Fruit fly (Drosophila melanogaster) whole organism, embryonic: Measurements from ENCODE around the gene CG13021.

Experiments used
- Abd-B ChIP-seq: fragments of 200-800 bp; sonication (Bioruptor generic); optimal IDR thresholded peaks from 2 replicates; lab custom pipeline; 2018; ENCODE audit warnings: missing biosample characterization, mild to moderate bottlenecking, missing genetic modification characterization, moderate library complexity
- B-H2 ChIP-seq: fragments of 200-800 bp; sonication (Bioruptor generic); optimal IDR thresholded peaks from 2 replicates; lab custom pipeline; 2018; ENCODE audit warnings: missing biosample characterization, mild to moderate bottlenecking, missing genetic modification characterization
- Bdp1 ChIP-seq: fragments of 200-800 bp; sonication (Bioruptor generic); optimal IDR thresholded peaks from 3 replicates; lab custom pipeline; 2016; ENCODE audit warnings: missing biosample characterization, missing genetic modification characterization
- CG10321 ChIP-seq: fragments of 200-800 bp; sonication (Bioruptor generic); IDR thresholded peaks from 2 replicates; pipeline ENCODE4 v1.3.6; 2022; ENCODE audit warnings: missing biosample characterization, missing genetic modification characterization
- CG11085 ChIP-seq: fragments of 200-800 bp; sonication (Bioruptor generic); IDR thresholded peaks from 2 replicates; pipeline ENCODE4 v1.3.6; 2022; ENCODE audit warnings: missing biosample characterization, missing genetic modification characterization
- CG11093 ChIP-seq: fragments of 200-800 bp; sonication (Bioruptor generic); IDR thresholded peaks from 3 replicates; pipeline ENCODE4 v1.3.6; 2022; ENCODE audit warnings: missing biosample characterization, missing genetic modification characterization
- CG12236 ChIP-seq: fragments of 200-800 bp; sonication (Bioruptor generic); optimal IDR thresholded peaks from 2 replicates; lab custom pipeline; 2016; ENCODE audit warnings: missing biosample characterization, missing genetic modification characterization
- CG13287 ChIP-seq: fragments of 200-800 bp; sonication (Bioruptor generic); IDR thresholded peaks from 2 replicates; pipeline ENCODE4 v1.3.6; 2022; ENCODE audit warnings: missing biosample characterization, missing genetic modification characterization; ENCODE audit not compliant: partially characterized antibody
- CG15601 ChIP-seq: fragments of 200-800 bp; sonication (Bioruptor generic); optimal IDR thresholded peaks from 3 replicates; lab custom pipeline; 2019; ENCODE audit warnings: missing biosample characterization, mild to moderate bottlenecking, missing genetic modification characterization, moderate library complexity
- CG16815 ChIP-seq: fragments of 200-800 bp; sonication (Bioruptor generic); optimal IDR thresholded peaks from 3 replicates; lab custom pipeline; 2017; ENCODE audit warnings: missing biosample characterization, mild to moderate bottlenecking, missing genetic modification characterization
- CG17385 ChIP-seq: fragments of 200-800 bp; sonication (Bioruptor generic); optimal IDR thresholded peaks from 3 replicates; lab custom pipeline; 2018; ENCODE audit warnings: missing biosample characterization, mild to moderate bottlenecking, missing genetic modification characterization
- CG18011 ChIP-seq: fragments of 200-800 bp; sonication (Bioruptor generic); optimal IDR thresholded peaks from 2 replicates; lab custom pipeline; 2017; ENCODE audit warnings: missing biosample characterization, missing genetic modification characterization, mild to moderate bottlenecking, moderate library complexity, missing genotype
- CG18619 ChIP-seq: fragments of 200-800 bp; sonication (Bioruptor generic); optimal IDR thresholded peaks from 3 replicates; lab custom pipeline; 2017; ENCODE audit warnings: missing biosample characterization, mild to moderate bottlenecking, missing genetic modification characterization
- CG2712 ChIP-seq: fragments of 200-800 bp; optimal IDR thresholded peaks from 3 replicates; lab custom pipeline; 2019; ENCODE audit warnings: missing biosample characterization, mild to moderate bottlenecking, missing genetic modification characterization, moderate library complexity
- CG30403 ChIP-seq: fragments of 200-800 bp; sonication (Bioruptor generic); optimal IDR thresholded peaks from 3 replicates; lab custom pipeline; 2016; ENCODE audit warnings: missing biosample characterization, missing genetic modification characterization
- CG30431 ChIP-seq: fragments of 200-800 bp; sonication (Bioruptor generic); optimal IDR thresholded peaks from 2 replicates; lab custom pipeline; 2017; ENCODE audit warnings: missing biosample characterization, missing genetic modification characterization
- CG31224 ChIP-seq: fragments of 200-800 bp; sonication (Bioruptor generic); IDR thresholded peaks from 2 replicates; pipeline ENCODE4 v1.3.6; 2022; ENCODE audit warnings: missing biosample characterization, missing genetic modification characterization
- CG34224 ChIP-seq: fragments of 200-800 bp; sonication (Bioruptor generic); IDR thresholded peaks from 3 replicates; pipeline ENCODE4 v1.3.6; 2022; ENCODE audit warnings: missing biosample characterization, missing genetic modification characterization; ENCODE audit not compliant: partially characterized antibody
- CG4282 ChIP-seq: fragments of 200-800 bp; sonication (Bioruptor generic); optimal IDR thresholded peaks from 2 replicates; lab custom pipeline; 2016; ENCODE audit warnings: missing biosample characterization, missing genetic modification characterization
- CG4617 ChIP-seq: fragments of 200-800 bp; sonication (Bioruptor generic); optimal IDR thresholded peaks from 3 replicates; lab custom pipeline; 2016; ENCODE audit warnings: missing biosample characterization, missing genetic modification characterization, borderline replicate concordance
- CG5953 ChIP-seq: fragments of 200-800 bp; sonication (Bioruptor generic); IDR thresholded peaks from 2 replicates; pipeline ENCODE4 v1.3.6; 2022; ENCODE audit warnings: missing biosample characterization, missing genetic modification characterization
- CG6765 ChIP-seq: fragments of 200-800 bp; sonication (Bioruptor generic); optimal IDR thresholded peaks from 3 replicates; lab custom pipeline; 2017; ENCODE audit warnings: missing biosample characterization, mild to moderate bottlenecking, missing genetic modification characterization
- CG8089 ChIP-seq: fragments of 200-800 bp; sonication (Bioruptor generic); optimal IDR thresholded peaks from 3 replicates; lab custom pipeline; 2016; ENCODE audit warnings: missing biosample characterization, missing genetic modification characterization
- CrebB ChIP-seq: fragments of 200-800 bp; sonication (Bioruptor generic); optimal IDR thresholded peaks from 3 replicates; lab custom pipeline; 2018; ENCODE audit warnings: missing biosample characterization, mild to moderate bottlenecking, missing genetic modification characterization
- Doc3 ChIP-seq: fragments of 200-800 bp; sonication (Bioruptor generic); IDR thresholded peaks from 3 replicates; pipeline ENCODE4 v1.3.6; 2022; ENCODE audit warnings: missing biosample characterization, missing genetic modification characterization; ENCODE audit not compliant: partially characterized antibody
- Ets65A ChIP-seq: fragments of 200-800 bp; sonication (Bioruptor generic); peaks from one replicate; lab custom pipeline; 2016; ENCODE audit warnings: missing biosample characterization, missing genetic modification characterization
- HLH3B ChIP-seq: fragments of 200-800 bp; sonication (Bioruptor generic); IDR thresholded peaks from 2 replicates; pipeline ENCODE4 v1.3.6; 2022; ENCODE audit warnings: missing biosample characterization, missing genetic modification characterization
- Hr39 ChIP-seq: fragments of >200 bp; optimal IDR thresholded peaks from 2 replicates; lab custom pipeline; 2017
- Jarid2 ChIP-seq: fragments of 200-800 bp; sonication (Bioruptor generic); optimal IDR thresholded peaks from 3 replicates; lab custom pipeline; 2017; ENCODE audit warnings: mild to moderate bottlenecking, missing biosample characterization, missing genetic modification reagents, missing genetic modification characterization
- Mad ChIP-seq: fragments of 200-800 bp; sonication (Bioruptor generic); optimal IDR thresholded peaks from 2 replicates; lab custom pipeline; 2016; ENCODE audit warnings: missing biosample characterization, missing genetic modification characterization
- Optix ChIP-seq: fragments of 200-800 bp; sonication (Bioruptor generic); IDR thresholded peaks from 3 replicates; pipeline ENCODE4 v1.3.6; 2022; ENCODE audit warnings: missing biosample characterization, missing genetic modification characterization
- Side ChIP-seq: fragments of 200-800 bp; sonication (Bioruptor generic); optimal IDR thresholded peaks from 2 replicates; lab custom pipeline; 2016; ENCODE audit warnings: missing biosample characterization, missing genetic modification characterization
- Ssrp ChIP-seq: fragments of 200-800 bp; sonication (Bioruptor generic); optimal IDR thresholded peaks from 2 replicates; lab custom pipeline; 2018; ENCODE audit warnings: missing biosample characterization, mild to moderate bottlenecking, missing genetic modification characterization, moderate library complexity
- Xbp1 ChIP-seq: fragments of 200-800 bp; sonication (Bioruptor generic); optimal IDR thresholded peaks from 3 replicates; lab custom pipeline; 2016; ENCODE audit warnings: missing biosample characterization, mild to moderate bottlenecking, missing genetic modification characterization
- bab2 ChIP-seq: fragments of 200-800 bp; sonication (Bioruptor generic); optimal IDR thresholded peaks from 2 replicates; lab custom pipeline; 2016; ENCODE audit warnings: missing biosample characterization, missing genetic modification characterization
- bowl ChIP-seq: fragments of 200-800 bp; sonication (Bioruptor generic); IDR thresholded peaks from 2 replicates; pipeline ENCODE4 v1.3.6; 2022; ENCODE audit warnings: missing biosample characterization, missing genetic modification characterization
- btn ChIP-seq: fragments of 200-800 bp; sonication (Bioruptor generic); optimal IDR thresholded peaks from 2 replicates; lab custom pipeline; 2016; ENCODE audit warnings: missing biosample characterization, missing genetic modification characterization
- dm ChIP-seq: fragments of 200-800 bp; sonication (Bioruptor generic); optimal IDR thresholded peaks from 3 replicates; lab custom pipeline; 2016; ENCODE audit warnings: missing biosample characterization, missing genetic modification characterization
- dysf ChIP-seq: fragments of 200-800 bp; sonication (Bioruptor generic); IDR thresholded peaks from 3 replicates; pipeline ENCODE4 v1.3.6; 2022; ENCODE audit warnings: missing biosample characterization, missing genetic modification characterization
- grau ChIP-seq: fragments of 200-800 bp; optimal IDR thresholded peaks from 3 replicates; lab custom pipeline; 2019; ENCODE audit warnings: missing biosample characterization, mild to moderate bottlenecking, missing genetic modification characterization, moderate library complexity
- jing ChIP-seq: fragments of 200-800 bp; sonication (Bioruptor generic); optimal IDR thresholded peaks from 2 replicates; lab custom pipeline; 2018; ENCODE audit warnings: missing biosample characterization, mild to moderate bottlenecking, missing genetic modification characterization
- nom ChIP-seq: fragments of 200-800 bp; sonication (Bioruptor generic); optimal IDR thresholded peaks from 2 replicates; lab custom pipeline; 2017; ENCODE audit warnings: missing biosample characterization, missing genetic modification characterization, mild to moderate bottlenecking, moderate library complexity, missing genetic modification reagents
- pb ChIP-seq: fragments of 200-800 bp; sonication (Bioruptor generic); optimal IDR thresholded peaks from 3 replicates; lab custom pipeline; 2016; ENCODE audit warnings: missing biosample characterization, missing genetic modification characterization
- slou ChIP-seq: fragments of 200-800 bp; sonication (Bioruptor generic); optimal IDR thresholded peaks from 3 replicates; lab custom pipeline; 2016; ENCODE audit warnings: missing biosample characterization, missing genetic modification characterization
- sob ChIP-seq: fragments of 200-800 bp; sonication (Bioruptor generic); IDR thresholded peaks from 2 replicates; pipeline ENCODE4 v1.3.6; 2022; ENCODE audit warnings: missing biosample characterization, missing genetic modification characterization
- stc ChIP-seq: fragments of 200-800 bp; sonication (Bioruptor generic); IDR thresholded peaks from 2 replicates; pipeline ENCODE4 v1.3.6; 2022; ENCODE audit warnings: missing biosample characterization, missing genetic modification characterization
- sug ChIP-seq: fragments of 200-800 bp; optimal IDR thresholded peaks from 2 replicates; lab custom pipeline; 2019; ENCODE audit warnings: missing biosample characterization, mild to moderate bottlenecking, missing genetic modification characterization, moderate library complexity
- toy ChIP-seq: fragments of 200-800 bp; sonication (Bioruptor generic); IDR thresholded peaks from 2 replicates; pipeline ENCODE4 v1.3.6; 2022; ENCODE audit warnings: missing biosample characterization, missing genetic modification characterization
- ttk ChIP-seq: fragments of 200-800 bp; sonication (Bioruptor generic); IDR thresholded peaks from 2 replicates; pipeline ENCODE4 v2.1.2; 2022; ENCODE audit warnings: missing biosample characterization, missing genetic modification characterization
- vfl ChIP-seq: fragments of 200-800 bp; sonication (Bioruptor generic); optimal IDR thresholded peaks from 2 replicates; lab custom pipeline; 2016; ENCODE audit warnings: missing biosample characterization, missing genetic modification characterization
- vvl ChIP-seq: fragments of 200-800 bp; sonication (Bioruptor generic); IDR thresholded peaks from 2 replicates; pipeline ENCODE4 v1.3.6; 2022; ENCODE audit warnings: missing biosample characterization, missing genetic modification characterization

The CG13021 gene

DNA sequence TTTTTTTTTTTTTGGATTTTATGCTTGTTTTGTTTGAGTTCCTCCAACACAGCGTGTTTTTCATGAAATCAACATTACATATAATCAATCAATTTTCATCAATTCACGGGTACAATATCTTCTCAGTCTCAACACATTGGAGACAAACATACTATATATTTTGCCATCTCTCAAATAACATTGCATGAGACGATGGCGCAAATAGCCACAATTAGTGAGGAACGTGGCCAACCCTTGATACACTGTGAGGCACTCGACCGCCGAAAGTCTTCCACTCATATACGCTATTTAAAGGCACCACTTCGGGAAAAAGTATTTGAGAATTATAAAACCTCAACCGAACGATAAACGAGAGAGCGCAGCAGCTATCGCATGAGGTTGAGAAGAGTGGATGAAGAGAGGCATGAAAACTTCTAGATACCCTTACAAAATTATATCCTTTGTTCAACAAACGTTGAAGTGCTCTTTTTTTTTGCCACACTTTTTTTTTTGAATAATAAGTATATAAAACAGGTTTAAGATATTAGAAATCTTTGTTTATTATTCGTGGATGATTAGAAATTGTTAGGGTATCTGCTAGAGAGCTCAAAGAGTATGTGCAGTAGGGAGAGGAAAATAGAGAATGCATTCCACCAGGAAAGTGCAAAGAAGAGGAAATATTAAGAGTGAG is 31.9 kb downstream of the CG13021 start (continued):
- TF ChIP-seq CG31224 (GFP tag; lab: Robert Waterston, UW) (no peak), CG30431 (peak; percentile 69), btn (GFP tag; lab: Kevin White, UChicago) (peak; percentile 53), Abd-B (peak; percentile 79), Mad (peak; percentile 60), B-H2 (no peak), Jarid2 (peak; percentile 37), CG34224 (GFP tag; lab: Robert Waterston, UW) (no peak), CrebB (peak; percentile 66), toy (GFP tag; lab: Robert Waterston, UW) (no peak), sug (no peak), Ets65A (GFP tag; lab: Kevin White, UChicago) (no peak), Ssrp (tag; lab: Kevin White, UChicago) (peak; percentile 90), vvl (GFP tag; lab: Robert Waterston, UW) (peak; percentile 92), vfl (peak; percentile 5), Doc3 (GFP tag; lab: Robert Waterston, UW) (no peak), dysf (GFP tag; lab: Robert Waterston, UW) (peak; percentile 78), Side (GFP tag; lab: Kevin White, UChicago) (no peak), slou (GFP tag; lab: Kevin White, UChicago) (no peak), CG15601 (peak; percentile 93), CG4617 (GFP tag; lab: Kevin White, UChicago) (peak; percentile 35), sob (peak; percentile 73), bab2 (GFP tag; lab: Kevin White, UChicago) (peak; percentile 67), CG18619 (peak; percentile 71), CG16815 (peak; percentile 71), CG13287 (GFP tag; lab: Robert Waterston, UW) (no peak), Xbp1 (GFP tag; lab: Kevin White, UChicago) (peak; percentile 86), ttk (peak; percentile 87), HLH3B (GFP tag; lab: Robert Waterston, UW) (peak; percentile 95), CG8089 (GFP tag; lab: Kevin White, UChicago) (peak; percentile 47), CG2712 (tag; lab: Kevin White, UChicago) (peak; percentile 93), grau (tag; lab: Kevin White, UChicago) (peak; percentile 84), Bdp1 (GFP tag; lab: Kevin White, UChicago) (peak; percentile 96), Optix (peak; percentile 73), CG6765 (GFP tag; lab: Kevin White, UChicago) (no peak), CG10321 (GFP tag; lab: Robert Waterston, UW) (peak; percentile 68), CG30403 (peak; percentile 87), CG5953 (peak; percentile 90), jing (GFP tag; lab: Kevin White, UChicago) (peak; percentile 69), CG12236 (GFP tag; lab: Kevin White, UChicago) (peak; percentile 62), CG17385 (GFP tag; lab: Kevin White, UChicago) (peak; percentile 86), CG18011 (GFP tag; lab: Kevin White, UChicago) (peak; percentile 41), bowl (GFP tag; lab: Robert Waterston, UW) (no peak), dm (GFP tag; lab: Kevin White, UChicago) (peak; percentile 65), CG11085 (GFP tag; lab: Robert Waterston, UW) (no peak), nom (GFP tag; lab: Kevin White, UChicago) (peak; percentile 69), pb (GFP tag; lab: Kevin White, UChicago) (no peak), Hr39 (no peak), CG4282 (GFP tag; lab: Kevin White, UChicago) (no peak), CG11093 (GFP tag; lab: Robert Waterston, UW) (peak; percentile 62; the same call in 2 of the 3 replicates), stc (GFP tag; lab: Robert Waterston, UW) (peak; percentile 88)
